Worm (Caenorhabditis elegans): ENCODE results near the gene H04D03.4.

H04D03.4 gene

DNA sequence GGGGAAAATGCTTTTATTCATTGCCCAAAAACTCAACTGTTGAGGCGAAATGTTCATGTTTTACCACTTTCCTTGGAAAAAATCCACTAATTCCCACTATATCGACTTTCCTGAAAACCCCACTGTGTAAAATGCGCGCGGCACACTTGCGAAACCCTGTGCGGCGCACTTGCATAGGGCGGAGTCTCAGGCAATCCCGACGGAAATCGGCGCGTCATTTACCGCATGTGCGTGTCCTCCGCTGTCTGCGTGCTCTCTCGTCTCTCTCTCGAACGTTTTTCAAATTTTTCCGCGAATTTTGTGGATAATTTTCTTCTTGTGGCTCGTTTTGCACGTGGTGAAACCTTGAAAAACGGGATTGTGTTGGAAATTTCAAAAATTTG is 10.2 kb upstream of the H04D03.4 start, which contains the start of gene atx-2 (continued):
- TF ChIP-seq fkh-10 (GFP tag; optimal IDR thresholded peaks at IDR 0.05) (peak; percentile 31), nhr-102 (tag; optimal IDR thresholded peaks at IDR 0.05) (peak; percentile 89), fos-1 (tag; optimal IDR thresholded peaks at IDR 0.05) (no peak), Y48G9A.11 (GFP tag; IDR thresholded peaks at IDR 0.05) (peak; percentile 85; the same call in 1 of the 2 replicates), zag-1 (tag; optimal IDR thresholded peaks at IDR 0.05) (no peak), F10B5.3 (tag; optimal IDR thresholded peaks at IDR 0.05) (peak; percentile 65), hlh-11 (tag; optimal IDR thresholded peaks at IDR 0.05) (peak; percentile 85), lin-39 (tag; optimal IDR thresholded peaks at IDR 0.05) (no peak), saeg-2 (GFP tag; IDR thresholded peaks at IDR 0.05) (0 out of 2 replicates have a peak, but pooled peaks have one; percentile 61), nhr-237 (tag; optimal IDR thresholded peaks at IDR 0.05) (no peak), lin-38 (GFP tag; IDR thresholded peaks at IDR 0.05) (peak; percentile 98), spr-1 (tag; optimal IDR thresholded peaks at IDR 0.05) (peak; percentile 90), madf-5 (GFP tag; IDR thresholded peaks at IDR 0.05) (peak; percentile 44 to 93; a peak in 2 of 4 replicates), skn-1 (tag; optimal IDR thresholded peaks at IDR 0.05) (peak; percentile 40), ctbp-1 (GFP tag; IDR thresholded peaks at IDR 0.05) (peak; percentile 79), nhr-111 (GFP tag; optimal IDR thresholded peaks at IDR 0.05) (peak; percentile 62), lsy-2 (tag; optimal IDR thresholded peaks at IDR 0.05) (peak; percentile 49 to 78), ZK546.5 (tag; optimal IDR thresholded peaks at IDR 0.05) (peak in 1 of 2 experiments; percentile 30), ceh-32 (tag; optimal IDR thresholded peaks at IDR 0.05; ENCODE audit: poor library complexity) (no peak), pqm-1 (tag; optimal IDR thresholded peaks at IDR 0.05) (no peak), lin-1 (GFP tag; IDR thresholded peaks at IDR 0.05) (peak; percentile 98), tag-97 (GFP tag; IDR thresholded peaks at IDR 0.05) (0 out of 2 replicates have a peak, but pooled peaks have one; percentile 63), sdz-12 (GFP tag; optimal IDR thresholded peaks at IDR 0.05) (peak; percentile 67), zip-11 (GFP tag; IDR thresholded peaks at IDR 0.05) (0 out of 2 replicates have a peak, but pooled peaks have one; percentile 38), mxl-3 (GFP tag; optimal IDR thresholded peaks at IDR 0.05) (peak; percentile 97), ZK337.2 (GFP tag; IDR thresholded peaks at IDR 0.05) (peak; percentile 86), jun-1 (tag; optimal IDR thresholded peaks at IDR 0.05) (peak; percentile 9), ztf-11 (tag; optimal IDR thresholded peaks at IDR 0.05) (no peak), ceh-44 (GFP tag; IDR thresholded peaks at IDR 0.05) (peak; percentile 98)

DNA sequence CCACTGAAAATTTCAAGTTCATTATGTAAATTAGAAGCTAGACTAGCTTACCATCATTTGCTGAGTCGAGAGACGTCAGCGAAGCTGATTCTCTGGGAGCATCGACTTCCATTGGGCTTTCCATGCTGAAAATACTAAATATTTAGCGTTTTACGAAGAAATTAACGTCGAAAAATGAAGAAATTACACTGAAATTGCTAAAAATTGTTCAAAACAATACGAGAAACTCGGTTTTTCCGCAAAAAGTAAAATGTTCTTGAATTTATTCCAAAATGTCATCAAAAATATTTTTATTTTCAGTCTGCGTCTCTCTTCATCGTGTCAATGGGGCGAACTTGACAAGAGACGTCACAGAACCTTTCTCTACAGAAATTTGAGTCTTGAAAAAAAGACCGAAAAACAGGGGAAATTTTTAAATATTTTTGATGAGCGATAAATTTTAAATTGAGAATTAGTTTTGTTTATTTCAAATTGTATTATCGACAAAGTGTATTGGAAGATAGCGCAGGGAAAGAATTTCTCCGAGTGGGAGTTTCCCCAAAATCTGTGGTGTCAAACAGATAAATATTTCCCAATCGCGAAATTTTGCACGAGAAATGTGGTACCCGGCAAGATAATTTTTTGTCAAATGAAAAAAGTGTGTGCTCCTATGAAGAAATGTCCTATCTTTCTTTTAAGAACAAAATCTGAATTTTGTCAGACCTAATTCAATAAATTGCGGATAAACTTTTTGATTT is 9.7 kb upstream of the H04D03.4 start, which contains the start of gene ecps-1:
TSS of gene ecps-1 (minus strand) at position 125 of the 737 bp plus-strand sequence.
- TF ChIP-seq ZK337.2 (GFP tag; IDR thresholded peaks at IDR 0.05) (peak; percentile 77), lir-3 (tag; optimal IDR thresholded peaks at IDR 0.05) (peak; percentile 21), nhr-10 (tag; optimal IDR thresholded peaks at IDR 0.05) (peak; percentile 42), fkh-10 (GFP tag; optimal IDR thresholded peaks at IDR 0.05) (peak; percentile 26), F37D6.2 (tag; optimal IDR thresholded peaks at IDR 0.05) (peak; percentile 24), lin-38 (GFP tag; IDR thresholded peaks at IDR 0.05) (peak; percentile 99), nhr-25 (tag; optimal IDR thresholded peaks at IDR 0.05; ENCODE audit: borderline replicate concordance, insufficient read depth) (peak; percentile 28), ztf-7 (tag; optimal IDR thresholded peaks at IDR 0.05) (peak; percentile 43), ceh-28 (tag; optimal IDR thresholded peaks at IDR 0.05) (no peak), snpc-1.2 (GFP tag; IDR thresholded peaks at IDR 0.05) (0 out of 2 replicates have a peak, but pooled peaks have one; percentile 38), lin-15B (tag; optimal IDR thresholded peaks at IDR 0.05) (peak; percentile 88), daf-8 (GFP tag; IDR thresholded peaks at IDR 0.05) (no peak), dmd-6 (GFP tag; IDR thresholded peaks at IDR 0.05) (peak; percentile 79), T26A8.4 (GFP tag; IDR thresholded peaks at IDR 0.05) (peak; percentile 60), F49E8.2 (tag; optimal IDR thresholded peaks at IDR 0.05; ENCODE audit: borderline replicate concordance) (peak; percentile 67), nhr-77 (tag; optimal IDR thresholded peaks at IDR 0.05) (peak; percentile 84), mes-2 (tag; optimal IDR thresholded peaks at IDR 0.05; ENCODE audit: poor library complexity, severe bottlenecking) (peak; percentile 98), daf-16 (GFP tag; optimal IDR thresholded peaks at IDR 0.05) (no peak), daf-16 (tag; optimal IDR thresholded peaks at IDR 0.05) (peak; percentile 53), F26F4.8 (GFP tag; conservative IDR thresholded peaks at IDR 0.05) (no peak), zag-1 (tag; optimal IDR thresholded peaks at IDR 0.05) (no peak), egl-27 (tag; optimal IDR thresholded peaks at IDR 0.05) (no peak), nhr-6 (tag; optimal IDR thresholded peaks at IDR 0.05) (peak; percentile 79), tag-97 (GFP tag; IDR thresholded peaks at IDR 0.05) (no peak), hmg-1.1 (GFP tag; IDR thresholded peaks at IDR 0.05) (peak; percentile 75), Y48G9A.11 (GFP tag; IDR thresholded peaks at IDR 0.05) (peak; percentile 78)

All from whole organism, L4 larva.